Fruit fly (Drosophila melanogaster) whole organism, wandering third instar larva: ENCODE data around the gene CG15210.

Experiments
- CG32264 ChIP-seq: fragments of 200-800 bp; sonication (Bioruptor generic); optimal IDR thresholded peaks from 2 replicates; lab custom pipeline; 2016; ENCODE audit warnings: missing biosample characterization, missing genetic modification characterization
- CG9705 ChIP-seq: fragments of 200-800 bp; sonication (Bioruptor generic); optimal IDR thresholded peaks from 2 replicates; lab custom pipeline; 2018; ENCODE audit warnings: missing biosample characterization, mild to moderate bottlenecking, missing genetic modification characterization
- CrebA ChIP-seq: fragments of 200-800 bp; sonication (Bioruptor generic); optimal IDR thresholded peaks from 2 replicates; lab custom pipeline; 2016; ENCODE audit warnings: missing biosample characterization, mild to moderate bottlenecking, missing genetic modification characterization, borderline replicate concordance
- Vsx2 ChIP-seq: fragments of 200-300, 225-300 bp; sonication (Bioruptor generic); optimal IDR thresholded peaks from 2 replicates; lab custom pipeline; 2018; ENCODE audit warnings: missing biosample characterization, missing genetic modification characterization; ENCODE audit not compliant: partially characterized antibody
- br ChIP-seq: fragments of 200-800 bp; sonication (Bioruptor generic); optimal IDR thresholded peaks from 2 replicates; lab custom pipeline; 2016; ENCODE audit warnings: missing biosample characterization, missing genetic modification characterization
- brk ChIP-seq: fragments of 200-800 bp; sonication (Bioruptor generic); optimal IDR thresholded peaks from 2 replicates; lab custom pipeline; 2016; ENCODE audit warnings: missing biosample characterization, mild to moderate bottlenecking, missing genetic modification characterization
- dl ChIP-seq, 2 experiments: fragments of 175-275, 200-275 bp in 1 of 2; fragments of 200-275 bp in 1 of 2; sonication (Bioruptor generic); optimal IDR thresholded peaks; lab custom pipeline; 2018; ENCODE audit warnings: mild to moderate bottlenecking in 2 of 2, missing biosample characterization in 2 of 2, missing genetic modification characterization in 2 of 2, moderate library complexity in 2 of 2; ENCODE audit not compliant: partially characterized antibody in 2 of 2, insufficient read depth in 1 of 2
- h ChIP-seq: fragments of 200-800 bp; sonication (Bioruptor generic); optimal IDR thresholded peaks from 3 replicates; lab custom pipeline; 2016; ENCODE audit warnings: missing biosample characterization, mild to moderate bottlenecking, missing genetic modification characterization
- sage ChIP-seq: fragments of 200-800 bp; sonication (Bioruptor generic); optimal IDR thresholded peaks from 2 replicates; lab custom pipeline; 2016; ENCODE audit warnings: missing biosample characterization, mild to moderate bottlenecking, missing genetic modification characterization
- usp ChIP-seq: fragments of >200 bp; optimal IDR thresholded peaks from 2 replicates; lab custom pipeline; 2017; ENCODE audit warnings: missing biosample characterization, missing genetic modification characterization

dm6 chrX:10804042-10804441, 35.0 kb upstream of the CG15210 start:
- TF ChIP-seq h (peak; percentile 2), dl (GFP tag; optimal IDR thresholded peaks at IDR 0.05; lab: Kevin White, UChicago; ENCODE audit: insufficient read depth in 1 of 2, partially characterized antibody in 2 of 2) (no peak), CG9705 (GFP tag; lab: Kevin White, UChicago) (no peak), CG32264 (no peak), Vsx2 (GFP tag; lab: Kevin White, UChicago) (no peak), CrebA (no peak), br (no peak), usp (no peak), sage (GFP tag; lab: Kevin White, UChicago) (no peak), brk (no peak)
